Fruit fly (Drosophila melanogaster) S2 (cell line): ENCODE results near the gene Ptp10D.

ENCODE experiments used
- CG8478 ChIP-seq: fragments of >200 bp; optimal IDR thresholded peaks from 2 replicates; lab custom pipeline; 2018
- CTCF ChIP-seq, 2 experiments: fragments of >200 bp; optimal IDR thresholded peaks; 2 replicates each; lab custom pipeline; 2018

- no peak for TF ChIP-seq CG8478 (lab: Kevin White, UChicago)
- TF ChIP-seq CTCF (optimal IDR thresholded peaks at IDR 0.05; lab: Kevin White, UChicago), result peak in 1 of 2 experiments; percentile 9
These were observed 56.8 kb downstream of the Ptp10D start, which contains the start of the genes Vlet and bif for dm6 chrX:11678539-11679040.
